Worm (Caenorhabditis elegans) whole organism, L4 larva: ENCODE data around the gene set-11.

Experiments
- aha-1 ChIP-seq: fragments of 150-350 bp; peaks from one replicate; lab custom pipeline; 2014; ENCODE audit warnings: missing biosample characterization, missing genetic modification characterization
- daf-16 ChIP-seq, 3 experiments: sonication (generic microtip); optimal IDR thresholded peaks; 2 replicates each; lab custom pipeline; 2016 to 2017; ENCODE audit warnings: missing genetic modification characterization in 3 of 3, missing genetic modification reagents in 3 of 3, mild to moderate bottlenecking in 2 of 3, missing compliant biosample characterization in 2 of 3, missing biosample characterization in 1 of 3, moderate library complexity in 1 of 3
- lin-15B ChIP-seq: fragments of 150-350 bp; sonication (generic microtip); optimal IDR thresholded peaks from 3 replicates; lab custom pipeline; 2014; ENCODE audit warnings: missing biosample characterization, missing genetic modification characterization
- lin-39 ChIP-seq: fragments of 150-350 bp; optimal IDR thresholded peaks from 2 replicates; lab custom pipeline; 2014; ENCODE audit warnings: missing biosample characterization, missing genetic modification reagents, missing genetic modification characterization
- nhr-237 ChIP-seq: sonication (generic microtip); optimal IDR thresholded peaks from 2 replicates; lab custom pipeline; 2017; ENCODE audit warnings: missing biosample characterization, missing genetic modification characterization
- unc-62 ChIP-seq, 3 experiments: fragments of 150-350 bp in 1 of 3; sonication (generic microtip); optimal IDR thresholded peaks in 2 of 3; peaks in 1 of 3; 1 replicate in 1 of 3; 2 replicates in 2 of 3; lab custom pipeline; 2014 to 2017; ENCODE audit warnings: missing biosample characterization in 3 of 3, missing genetic modification characterization in 3 of 3, missing genetic modification reagents in 3 of 3, missing genotype in 1 of 3

- TF ChIP-seq lin-39 (tag; lab: Kevin White, UChicago), result no peak
- no peak for TF ChIP-seq daf-16 (GFP tag; optimal IDR thresholded peaks at IDR 0.05; lab: Kevin White, UChicago)
- TF ChIP-seq daf-16 (tag; optimal IDR thresholded peaks at IDR 0.05; lab: Kevin White, UChicago), result no peak
- no peak for TF ChIP-seq unc-62 (GFP tag; optimal IDR thresholded peaks at IDR 0.05 in 1 of 2; lab: Kevin White, UChicago)
- TF ChIP-seq unc-62 (tag; optimal IDR thresholded peaks at IDR 0.05; lab: Kevin White, UChicago), result no peak
- no peak for TF ChIP-seq lin-15B
- no peak for TF ChIP-seq aha-1
- no peak for TF ChIP-seq nhr-237 (tag; lab: Kevin White, UChicago)
Measured at ce11 chrII:2709942-2710341, 17.6 kb upstream of the set-11 start, which contains the start of gene T05A8.1.
